Worm (Caenorhabditis elegans) whole organism, L1 larva: ENCODE measurements around the gene B0464.6.
A peak's percentile ranks its signal among the peaks of the same experiment; 100 is the strongest.

ENCODE experiments used
- C04F5.9 ChIP-seq: sonication (generic microtip); optimal IDR thresholded peaks from 2 replicates; lab custom pipeline; 2016; ENCODE audit warnings: missing genetic modification characterization, missing compliant biosample characterization
- C16A3.4 ChIP-seq: fragments of 150-350 bp; optimal IDR thresholded peaks from 2 replicates; lab custom pipeline; 2014; ENCODE audit warnings: missing biosample characterization, missing genetic modification characterization
- C34B4.2 ChIP-seq: sonication (generic microtip); optimal IDR thresholded peaks from 2 replicates; lab custom pipeline; 2017; ENCODE audit warnings: mild to moderate bottlenecking, missing genetic modification characterization, missing compliant biosample characterization
- F16B12.6 ChIP-seq: fragments of 150-350 bp; optimal IDR thresholded peaks from 2 replicates; lab custom pipeline; 2014; ENCODE audit warnings: missing biosample characterization, missing genetic modification characterization
- aha-1 ChIP-seq: fragments of 150-350 bp; optimal IDR thresholded peaks from 2 replicates; lab custom pipeline; 2014; ENCODE audit warnings: missing biosample characterization, missing genetic modification characterization
- alr-1 ChIP-seq: fragments of 200-800 bp; sonication (Bioruptor generic); optimal IDR thresholded peaks from 2 replicates; lab custom pipeline; 2018; ENCODE audit warnings: borderline replicate concordance, mild to moderate bottlenecking, missing genetic modification characterization, missing compliant biosample characterization
- blmp-1 ChIP-seq: fragments of 150-350 bp; optimal IDR thresholded peaks from 2 replicates; lab custom pipeline; 2014; ENCODE audit warnings: missing biosample characterization, missing genetic modification characterization
- ceh-63 ChIP-seq: fragments of 200-800 bp; sonication (Bioruptor generic); optimal IDR thresholded peaks from 2 replicates; lab custom pipeline; 2018; ENCODE audit warnings: mild to moderate bottlenecking, missing genetic modification characterization, missing compliant biosample characterization
- ces-1 ChIP-seq: fragments of 150-350 bp; optimal IDR thresholded peaks from 2 replicates; lab custom pipeline; 2014; ENCODE audit warnings: missing biosample characterization, missing genetic modification reagents, missing genetic modification characterization
- dpl-1 ChIP-seq, 3 experiments: fragments of 150-350 bp in 2 of 3; sonication (generic microtip) in 1 of 3; optimal IDR thresholded peaks; 2 replicates each; lab custom pipeline; 2014 to 2017; ENCODE audit warnings: missing biosample characterization in 3 of 3, missing genetic modification characterization in 3 of 3, missing genetic modification reagents in 3 of 3
- egl-27 ChIP-seq, 2 experiments: fragments of 150-350 bp in 1 of 2; sonication (generic microtip); optimal IDR thresholded peaks; 3 replicates each; lab custom pipeline; 2017 to 2018; ENCODE audit warnings: missing biosample characterization in 2 of 2, missing genetic modification characterization in 2 of 2, missing genetic modification reagents in 2 of 2
- ets-5 ChIP-seq: fragments of 200-800 bp; sonication (Bioruptor generic); IDR thresholded peaks from 2 replicates; pipeline ENCODE4 v1.3.6; 2022; ENCODE audit warnings: missing genetic modification characterization, missing compliant biosample characterization
- fkh-10 ChIP-seq: sonication (generic microtip); optimal IDR thresholded peaks from 2 replicates; lab custom pipeline; 2017; ENCODE audit warnings: missing biosample characterization, missing genetic modification reagents, missing genetic modification characterization
- fkh-4 ChIP-seq: sonication (generic microtip); optimal IDR thresholded peaks from 2 replicates; lab custom pipeline; 2016; ENCODE audit warnings: missing compliant biosample characterization, missing genetic modification characterization, borderline replicate concordance
- fos-1 ChIP-seq: fragments of 150-350 bp; optimal IDR thresholded peaks from 2 replicates; lab custom pipeline; 2014; ENCODE audit warnings: missing biosample characterization, missing genetic modification characterization
- grh-1 ChIP-seq: fragments of 200-800 bp; sonication (Bioruptor generic); IDR thresholded peaks from 2 replicates; pipeline ENCODE4 v1.3.6; 2022; ENCODE audit warnings: missing genetic modification reagents, missing genetic modification characterization, missing compliant biosample characterization
- hlh-4 ChIP-seq: sonication (generic microtip); optimal IDR thresholded peaks from 2 replicates; lab custom pipeline; 2016; ENCODE audit warnings: mild to moderate bottlenecking, missing genetic modification characterization, missing compliant biosample characterization
- irx-1 ChIP-seq: sonication (generic microtip); optimal IDR thresholded peaks from 2 replicates; lab custom pipeline; 2016; ENCODE audit warnings: missing genetic modification characterization, missing compliant biosample characterization
- isw-1 ChIP-seq: fragments of 200-800 bp; sonication (Bioruptor generic); IDR thresholded peaks from 2 replicates; pipeline ENCODE4 v1.3.6; 2022; ENCODE audit warnings: missing genetic modification characterization, missing compliant biosample characterization
- lin-14 ChIP-seq: fragments of 200-800 bp; sonication (Bioruptor generic); optimal IDR thresholded peaks from 2 replicates; lab custom pipeline; 2018; ENCODE audit warnings: mild to moderate bottlenecking, missing genetic modification characterization, moderate library complexity, missing compliant biosample characterization
- lin-15B ChIP-seq: fragments of 150-350 bp; sonication (generic microtip); optimal IDR thresholded peaks from 3 replicates; lab custom pipeline; 2014; ENCODE audit warnings: missing biosample characterization, missing genetic modification characterization
- lin-39 ChIP-seq: fragments of 150-350 bp; optimal IDR thresholded peaks from 2 replicates; lab custom pipeline; 2014; ENCODE audit warnings: missing biosample characterization, missing genetic modification reagents, missing genetic modification characterization
- lir-3 ChIP-seq: sonication (generic microtip); optimal IDR thresholded peaks from 2 replicates; lab custom pipeline; 2016; ENCODE audit warnings: mild to moderate bottlenecking, missing genetic modification characterization, moderate library complexity, missing compliant biosample characterization; ENCODE audit not compliant: poor library complexity
- mab-9 ChIP-seq: fragments of 200-800 bp; sonication (Bioruptor generic); IDR thresholded peaks from 2 replicates; pipeline ENCODE4 v1.3.6; 2022; ENCODE audit warnings: missing genetic modification reagents, missing genetic modification characterization, missing compliant biosample characterization
- mep-1 ChIP-seq: fragments of 150-350 bp; optimal IDR thresholded peaks from 2 replicates; lab custom pipeline; 2014; ENCODE audit warnings: missing biosample characterization, missing genetic modification characterization
- nhr-11 ChIP-seq: fragments of 150-350 bp; optimal IDR thresholded peaks from 2 replicates; lab custom pipeline; 2014; ENCODE audit warnings: missing biosample characterization, missing genetic modification characterization
- nhr-20 ChIP-seq: sonication (generic microtip); optimal IDR thresholded peaks from 2 replicates; lab custom pipeline; 2016; ENCODE audit warnings: mild to moderate bottlenecking, missing genetic modification characterization, missing compliant biosample characterization
- nhr-28 ChIP-seq: fragments of 150-350 bp; optimal IDR thresholded peaks from 2 replicates; lab custom pipeline; 2014; ENCODE audit warnings: missing biosample characterization, missing genetic modification characterization
- nhr-47 ChIP-seq: sonication (generic microtip); optimal IDR thresholded peaks from 2 replicates; lab custom pipeline; 2016; ENCODE audit warnings: mild to moderate bottlenecking, missing genetic modification characterization, moderate library complexity, missing compliant biosample characterization
- nhr-71 ChIP-seq: sonication (generic microtip); optimal IDR thresholded peaks from 2 replicates; lab custom pipeline; 2016; ENCODE audit warnings: mild to moderate bottlenecking, missing genetic modification characterization, moderate library complexity, missing compliant biosample characterization
- nhr-76 ChIP-seq: sonication (generic microtip); optimal IDR thresholded peaks from 2 replicates; lab custom pipeline; 2017; ENCODE audit warnings: missing biosample characterization, missing genetic modification characterization
- nhr-77 ChIP-seq: fragments of 150-350 bp; optimal IDR thresholded peaks from 2 replicates; lab custom pipeline; 2014; ENCODE audit warnings: missing biosample characterization, missing genetic modification characterization
- nhr-90 ChIP-seq: sonication (generic microtip); optimal IDR thresholded peaks from 2 replicates; lab custom pipeline; 2016; ENCODE audit warnings: mild to moderate bottlenecking, missing genetic modification characterization, missing compliant biosample characterization; ENCODE audit not compliant: poor library complexity
- pax-3 ChIP-seq: fragments of 200-800 bp; sonication (Bioruptor generic); optimal IDR thresholded peaks from 2 replicates; lab custom pipeline; 2018; ENCODE audit warnings: mild to moderate bottlenecking, missing genetic modification characterization, moderate library complexity, missing compliant biosample characterization
- snu-23 ChIP-seq: sonication (generic microtip); optimal IDR thresholded peaks from 2 replicates; lab custom pipeline; 2016; ENCODE audit warnings: missing genetic modification characterization, missing compliant biosample characterization
- sptf-1 ChIP-seq: fragments of 150-350 bp; optimal IDR thresholded peaks from 2 replicates; lab custom pipeline; 2014; ENCODE audit warnings: missing biosample characterization, missing genetic modification characterization
- sup-37 ChIP-seq: fragments of 200-800 bp; sonication (Bioruptor generic); optimal IDR thresholded peaks from 2 replicates; lab custom pipeline; 2018; ENCODE audit warnings: mild to moderate bottlenecking, missing genetic modification characterization, missing compliant biosample characterization
- swsn-7 ChIP-seq: sonication (generic microtip); optimal IDR thresholded peaks from 2 replicates; lab custom pipeline; 2016; ENCODE audit warnings: missing genetic modification characterization, missing compliant biosample characterization
- tbx-2 ChIP-seq: sonication (generic microtip); optimal IDR thresholded peaks from 2 replicates; lab custom pipeline; 2016; ENCODE audit warnings: missing genetic modification characterization, missing compliant biosample characterization
- tlp-1 ChIP-seq: fragments of 150-350 bp; optimal IDR thresholded peaks from 2 replicates; lab custom pipeline; 2014; ENCODE audit warnings: missing biosample characterization, missing genetic modification characterization
- unc-30 ChIP-seq: sonication (generic microtip); optimal IDR thresholded peaks from 2 replicates; lab custom pipeline; 2017; ENCODE audit warnings: missing biosample characterization, missing genetic modification characterization
- unc-98 ChIP-seq: fragments of 200-800 bp; sonication (Bioruptor generic); IDR thresholded peaks from 2 replicates; pipeline ENCODE4 v1.3.6; 2022; ENCODE audit warnings: missing genetic modification characterization, missing compliant biosample characterization
- vab-15 ChIP-seq: sonication (generic microtip); optimal IDR thresholded peaks from 2 replicates; lab custom pipeline; 2017; ENCODE audit warnings: missing genotype, mild to moderate bottlenecking, missing genetic modification characterization, missing compliant biosample characterization
- zag-1 ChIP-seq: fragments of 150-350 bp; optimal IDR thresholded peaks from 2 replicates; lab custom pipeline; 2014; ENCODE audit warnings: missing biosample characterization, missing genetic modification characterization
- zip-4 ChIP-seq: fragments of 200-800 bp; sonication (Bioruptor generic); optimal IDR thresholded peaks from 2 replicates; lab custom pipeline; 2018; ENCODE audit warnings: mild to moderate bottlenecking, missing genetic modification characterization, moderate library complexity, missing compliant biosample characterization

Gene B0464.6

DNA sequence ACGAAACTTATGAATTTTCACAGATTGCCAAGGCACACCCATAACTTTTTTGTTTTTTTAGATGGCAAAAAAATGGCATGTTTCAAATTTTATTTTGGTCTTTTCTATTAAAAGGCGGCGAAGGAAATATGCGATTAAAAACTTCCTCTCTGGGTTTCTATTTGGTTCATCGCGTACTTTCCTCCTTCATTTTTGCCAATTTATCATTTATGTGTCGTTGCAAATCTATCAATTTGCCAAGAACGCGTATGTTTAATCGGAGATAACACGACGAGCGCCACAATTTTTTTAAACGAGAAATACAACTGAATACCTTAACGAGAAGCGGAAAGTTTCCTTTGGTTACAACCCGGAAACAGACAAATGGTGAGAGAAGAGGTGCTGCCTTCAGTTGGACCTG, 6.7 kb upstream of the B0464.6 start:
- no peak for TF ChIP-seq tlp-1 (tag; lab: Kevin White, UChicago)
- no peak for TF ChIP-seq nhr-28 (tag; lab: Kevin White, UChicago)

DNA sequence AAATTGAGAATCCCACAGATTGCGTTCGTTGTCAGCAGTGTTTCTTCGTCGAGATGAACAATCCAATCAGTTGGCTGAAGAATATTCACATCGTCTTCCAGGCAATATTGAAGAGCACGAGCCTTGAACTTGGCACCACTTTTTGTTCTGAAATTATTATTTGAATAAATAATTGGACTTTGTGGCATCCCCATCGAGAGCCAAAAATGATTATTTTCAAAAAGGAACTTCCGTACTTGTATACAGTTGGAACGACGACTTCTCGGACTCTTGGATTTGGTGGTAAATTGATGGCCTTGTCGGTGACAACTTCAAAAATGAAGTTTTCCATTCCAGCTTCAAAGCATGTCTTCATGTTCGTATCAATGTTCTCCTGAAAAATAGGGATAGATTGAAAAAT, 6.2 kb upstream of the B0464.6 start:
- TF ChIP-seq nhr-47 (tag; lab: Kevin White, UChicago) (no peak), blmp-1 (tag; lab: Kevin White, UChicago) (no peak), fos-1 (tag; lab: Kevin White, UChicago) (no peak), zip-4 (GFP tag; lab: Kevin White, UChicago) (no peak), egl-27 (tag; optimal IDR thresholded peaks at IDR 0.05; lab: Kevin White, UChicago) (no peak), C34B4.2 (no peak), lir-3 (tag; lab: Kevin White, UChicago) (no peak), nhr-20 (tag; lab: Kevin White, UChicago) (no peak), tlp-1 (tag; lab: Kevin White, UChicago) (no peak)

DNA sequence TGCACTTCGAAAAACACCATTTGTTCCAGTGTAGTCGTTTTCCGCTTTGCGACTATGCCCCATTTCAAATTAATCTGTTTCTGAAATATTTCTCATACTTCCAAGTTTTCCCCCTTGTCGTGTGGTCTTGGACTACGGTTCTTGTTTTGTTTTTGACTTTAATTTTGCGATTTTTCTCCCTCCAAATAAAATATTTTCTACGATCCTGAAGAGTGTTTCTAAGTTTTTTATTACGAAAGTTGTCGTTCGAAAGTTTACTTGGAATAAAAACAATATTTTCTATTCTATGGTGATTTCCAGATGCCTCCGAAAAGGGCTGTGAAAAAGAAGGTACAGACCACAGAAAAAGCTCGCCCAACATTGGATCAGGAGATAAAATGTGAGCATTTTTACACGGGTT, 2.1 kb upstream of the B0464.6 start, which contains the start of gene tag-342:
Gene tag-342 (plus strand): TSS at position 301 of the 400 bp plus-strand sequence.
- TF ChIP-seq hlh-4 (tag; lab: Kevin White, UChicago) (no peak), nhr-11 (tag; lab: Kevin White, UChicago) (no peak), nhr-90 (tag; lab: Kevin White, UChicago) (no peak), sptf-1 (tag; lab: Kevin White, UChicago) (no peak), nhr-76 (tag; lab: Kevin White, UChicago) (no peak), fkh-4 (no peak), lir-3 (tag; lab: Kevin White, UChicago) (no peak), nhr-20 (tag; lab: Kevin White, UChicago) (no peak), sup-37 (GFP tag; lab: Kevin White, UChicago) (no peak)

DNA sequence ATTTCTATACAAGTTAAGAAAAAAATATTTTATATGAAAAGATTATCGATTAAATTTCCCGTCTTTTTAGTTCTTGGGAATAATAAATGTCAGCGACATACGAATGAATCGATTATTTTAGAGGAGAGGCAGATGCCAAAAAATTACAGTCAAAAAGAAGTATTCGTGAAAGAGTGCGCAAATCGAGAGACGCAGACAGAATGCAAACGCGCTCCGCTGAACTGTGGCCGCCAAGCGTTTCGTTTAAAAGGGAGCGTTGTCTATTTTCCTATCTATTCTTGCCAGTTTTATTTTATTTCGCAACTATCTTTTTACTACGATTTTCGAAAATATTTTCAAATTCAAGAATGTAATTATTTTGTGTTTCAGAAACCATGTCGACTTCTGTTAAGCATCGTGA, 1.3 kb upstream of the B0464.6 start, which contains the start of gene baf-1:
Gene baf-1 (plus strand): TSS at position 370 of the 400 bp plus-strand sequence.
- TF ChIP-seq F16B12.6 (tag; lab: Kevin White, UChicago), result peak; percentile 40
- no peak for TF ChIP-seq vab-15 (tag; lab: Kevin White, UChicago)
- no peak for TF ChIP-seq unc-30 (tag; lab: Kevin White, UChicago)
- no peak for TF ChIP-seq ces-1 (GFP tag; lab: Kevin White, UChicago)
- TF ChIP-seq sup-37 (GFP tag; lab: Kevin White, UChicago), result no peak
- no peak for TF ChIP-seq mab-9 (GFP tag; lab: Robert Waterston, UW)
- no peak for TF ChIP-seq unc-98
- no peak for TF ChIP-seq zag-1 (tag; lab: Kevin White, UChicago)
- TF ChIP-seq dpl-1 (GFP tag; optimal IDR thresholded peaks at IDR 0.05; lab: Kevin White, UChicago), result peak; percentile 70 to 80 (median 75)
- peak; percentile 60 for TF ChIP-seq tbx-2 (tag; lab: Kevin White, UChicago)
- TF ChIP-seq grh-1 (GFP tag; lab: Robert Waterston, UW), result no peak
- TF ChIP-seq lin-39 (tag; lab: Kevin White, UChicago), result peak; percentile 2
- peak; percentile 39 for TF ChIP-seq nhr-77 (tag; lab: Kevin White, UChicago)
- no peak for TF ChIP-seq ets-5 (GFP tag; lab: Robert Waterston, UW)
- TF ChIP-seq ceh-63 (GFP tag; lab: Kevin White, UChicago), result no peak
- TF ChIP-seq isw-1 (GFP tag; lab: Robert Waterston, UW), result peak; percentile 57
- no peak for TF ChIP-seq aha-1 (tag; lab: Kevin White, UChicago)
- TF ChIP-seq nhr-47 (tag; lab: Kevin White, UChicago), result peak; percentile 78
- TF ChIP-seq snu-23 (GFP tag; lab: Kevin White, UChicago), result peak; percentile 60
- TF ChIP-seq nhr-11 (tag; lab: Kevin White, UChicago), result no peak
- TF ChIP-seq fkh-4, result no peak
- no peak for TF ChIP-seq irx-1 (tag; lab: Kevin White, UChicago)
- TF ChIP-seq lir-3 (tag; lab: Kevin White, UChicago), result peak; percentile 59
- TF ChIP-seq egl-27 (tag; optimal IDR thresholded peaks at IDR 0.05; lab: Kevin White, UChicago), result no peak
- peak; percentile 19 for TF ChIP-seq pax-3 (tag; lab: Kevin White, UChicago)
- TF ChIP-seq lin-14 (GFP tag; lab: Kevin White, UChicago), result peak; percentile 55
- TF ChIP-seq sptf-1 (tag; lab: Kevin White, UChicago), result no peak
- no peak for TF ChIP-seq C34B4.2
- peak; percentile 51 for TF ChIP-seq mep-1
- peak; percentile 64 for TF ChIP-seq lin-15B (tag; lab: Kevin White, UChicago)
- peak; percentile 50 for TF ChIP-seq C16A3.4 (tag; lab: Kevin White, UChicago)
- TF ChIP-seq swsn-7 (tag; lab: Kevin White, UChicago), result peak; percentile 68
- TF ChIP-seq C04F5.9 (tag; lab: Kevin White, UChicago), result no peak
- no peak for TF ChIP-seq fkh-10 (GFP tag; lab: Kevin White, UChicago)
- TF ChIP-seq nhr-71 (tag; lab: Kevin White, UChicago), result peak; percentile 77
- no peak for TF ChIP-seq tlp-1 (tag; lab: Kevin White, UChicago)
- TF ChIP-seq blmp-1 (tag; lab: Kevin White, UChicago), result peak; percentile 30
- TF ChIP-seq alr-1 (tag; lab: Kevin White, UChicago), result no peak
